Fruit fly (Drosophila melanogaster) S2 (cell line): ENCODE results near the gene CG31300.

Experiments
- CG8478 ChIP-seq: fragments of >200 bp; optimal IDR thresholded peaks from 2 replicates; lab custom pipeline; 2018
- CTCF ChIP-seq, 2 experiments: fragments of >200 bp; optimal IDR thresholded peaks; 2 replicates each; lab custom pipeline; 2018

The CG31300 gene

DNA sequence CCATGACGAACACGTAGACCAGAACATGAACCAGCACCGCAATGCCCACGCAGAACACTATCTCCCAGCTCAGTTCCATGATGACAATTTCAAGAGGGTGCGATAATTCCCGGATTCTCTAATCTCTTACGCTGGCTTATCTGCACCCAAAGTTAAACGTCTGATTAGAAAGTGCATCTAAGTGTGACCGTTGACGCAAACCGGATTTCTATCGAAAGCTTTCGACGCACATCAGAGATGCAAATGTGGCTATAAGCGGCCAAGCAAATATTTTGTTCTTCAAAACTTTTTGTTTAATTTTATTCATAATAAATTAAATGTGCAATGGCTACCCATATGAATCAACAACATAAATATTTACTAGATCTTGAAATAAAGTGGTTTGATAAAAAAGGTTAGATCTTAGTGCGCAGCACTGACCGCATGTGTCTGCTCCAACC is 21.1 kb upstream of the CG31300 start, which contains the start of the genes Kdsr and CG11858:
Kdsr (minus strand) TSS at position 177 of the 440 bp plus-strand sequence.
CG11858 (plus strand) TSS at position 420 of the 440 bp plus-strand sequence.
- TF ChIP-seq CTCF (optimal IDR thresholded peaks at IDR 0.05; lab: Kevin White, UChicago) (no peak), CG8478 (lab: Kevin White, UChicago) (no peak)

- no peak for TF ChIP-seq CG8478 (lab: Kevin White, UChicago)
- peak; percentile 0 to 51 for TF ChIP-seq CTCF (optimal IDR thresholded peaks at IDR 0.05; lab: Kevin White, UChicago)
These were observed 17.7 kb upstream of the CG31300 start, which contains the start of the genes GlnRS and RIOK2 for dm6 chr3R:25265589-25266201. Gene GlnRS, minus strand, starts transcription at chr3R:25265721. Gene RIOK2, plus strand, starts transcription at chr3R:25265844.

DNA sequence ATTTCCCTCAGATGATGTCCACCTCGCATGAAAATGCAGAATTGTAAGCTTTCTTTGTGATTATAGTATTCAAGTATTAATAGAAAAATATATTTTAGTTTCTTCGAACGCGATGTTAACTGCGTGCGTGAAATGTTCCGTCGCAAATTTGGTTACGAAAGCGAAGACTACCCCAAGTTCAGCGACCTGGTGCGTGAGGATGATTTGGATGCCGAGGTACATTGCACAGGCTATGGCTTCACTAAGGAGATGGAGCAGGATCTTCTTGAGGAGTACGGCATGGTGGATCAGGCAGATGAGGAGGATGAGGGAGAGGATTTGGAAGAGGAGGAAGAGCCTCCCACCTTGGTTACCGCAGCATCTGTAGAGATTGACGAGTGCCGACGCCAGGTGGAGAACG is 16.7 kb upstream of the CG31300 start:
- TF ChIP-seq CG8478 (lab: Kevin White, UChicago) (no peak), CTCF (optimal IDR thresholded peaks at IDR 0.05; lab: Kevin White, UChicago) (no peak)

DNA sequence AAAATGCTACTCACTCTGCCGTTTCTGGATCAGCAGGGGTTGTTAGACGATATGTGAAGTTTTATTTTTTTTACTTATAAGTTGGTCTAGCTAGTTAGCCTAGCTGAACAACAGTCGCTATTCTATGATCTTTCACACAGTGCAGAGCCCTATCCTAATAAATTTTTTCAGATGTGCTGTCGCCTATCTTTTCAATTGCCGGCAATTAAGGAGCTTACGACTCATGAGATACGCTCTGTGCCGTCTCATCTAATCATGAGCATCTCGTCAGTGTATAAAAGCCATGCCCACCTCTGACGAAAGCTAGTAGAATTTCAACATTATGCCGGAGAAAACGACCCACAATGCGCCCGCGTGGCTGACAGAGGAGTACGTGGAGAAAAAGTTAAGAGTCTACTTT is 13.5 kb upstream of the CG31300 start, which contains the start of the genes CG11889 and CG11891:
CG11889 (plus strand) TSS at position 301 of the 400 bp plus-strand sequence.
CG11891 (plus strand) TSS at position 301 of the 400 bp plus-strand sequence.
- no peak for TF ChIP-seq CTCF (optimal IDR thresholded peaks at IDR 0.05; lab: Kevin White, UChicago)
- no peak for TF ChIP-seq CG8478 (lab: Kevin White, UChicago)

DNA sequence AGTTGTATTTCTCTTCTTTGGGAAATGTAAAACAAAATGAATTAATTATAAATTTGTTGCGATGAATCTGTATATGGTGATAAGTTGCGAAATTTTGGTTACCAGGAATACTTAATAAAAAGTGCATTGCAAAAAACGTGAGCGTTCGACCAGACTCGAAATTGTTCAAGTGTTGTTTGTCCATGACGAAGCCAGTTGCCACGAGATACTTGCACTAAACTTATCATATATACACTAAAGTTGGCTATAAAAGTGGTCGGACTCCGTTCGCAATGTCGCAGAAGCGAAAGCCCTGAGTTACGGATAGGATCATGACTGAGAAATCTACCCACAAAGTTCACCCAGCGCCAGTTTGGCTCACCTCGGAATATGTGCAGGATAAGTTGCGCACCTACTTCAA is 9.9 kb upstream of the CG31300 start, which contains the start of gene CG11878:
CG11878 (plus strand) TSS at position 301 of the 400 bp plus-strand sequence.
- TF ChIP-seq CTCF (optimal IDR thresholded peaks at IDR 0.05; lab: Kevin White, UChicago) = no peak
- TF ChIP-seq CG8478 (lab: Kevin White, UChicago) = no peak

- TF ChIP-seq CTCF (optimal IDR thresholded peaks at IDR 0.05; lab: Kevin White, UChicago) (no peak), CG8478 (lab: Kevin White, UChicago) (no peak)
These were observed 8.1 kb upstream of the CG31300 start for dm6 chr3R:25275276-25275675.

DNA sequence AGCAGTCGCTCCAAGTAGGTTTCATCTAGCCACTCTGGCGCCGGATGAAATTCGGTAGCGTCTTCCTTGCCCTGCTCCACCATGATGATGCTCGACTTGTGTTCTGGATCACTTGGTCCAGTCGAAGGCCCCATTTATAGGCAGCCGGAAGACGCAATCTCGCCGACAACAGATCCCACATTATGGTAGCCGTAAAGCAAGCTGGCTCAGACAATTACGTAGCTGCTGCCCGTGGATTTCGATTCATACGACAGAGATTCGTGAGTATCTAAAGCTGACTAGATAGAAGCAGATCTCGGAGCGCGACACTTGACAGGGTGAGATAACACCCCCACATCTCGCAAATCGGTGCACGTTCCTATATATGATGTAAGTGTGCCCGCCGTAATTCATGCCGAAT is 6.3 kb upstream of the CG31300 start, which contains the start of gene CG10513:
CG10513 (minus strand) TSS at position 101 of the 400 bp plus-strand sequence.
- no peak for TF ChIP-seq CG8478 (lab: Kevin White, UChicago)
- TF ChIP-seq CTCF (optimal IDR thresholded peaks at IDR 0.05; lab: Kevin White, UChicago) = no peak

- TF ChIP-seq CG8478 (lab: Kevin White, UChicago) (no peak), CTCF (optimal IDR thresholded peaks at IDR 0.05; lab: Kevin White, UChicago) (no peak)
These were observed 3.5 kb upstream of the CG31300 start, which contains the start of gene CG10514 for dm6 chr3R:25279796-25280350. Gene CG10514, minus strand, starts transcription at chr3R:25279846.

DNA sequence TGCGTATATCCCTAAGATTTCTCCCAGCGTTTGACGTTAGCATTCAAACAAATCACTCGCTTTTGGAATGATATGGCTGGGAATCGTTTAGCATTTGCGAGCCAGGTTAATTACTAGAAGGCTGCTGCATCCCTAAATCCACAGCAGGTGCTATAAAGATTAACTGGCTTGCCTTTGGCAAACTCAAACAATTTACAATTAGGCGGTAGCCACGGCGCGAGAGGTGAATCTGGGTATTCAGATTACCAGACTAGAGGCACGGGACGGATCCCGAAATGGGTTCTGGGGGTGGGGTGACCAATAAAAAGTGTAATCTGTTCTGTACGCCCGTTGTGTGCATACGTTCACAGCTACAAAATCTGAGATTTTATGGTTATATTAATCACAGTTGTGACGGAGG is 2.3 kb upstream of the CG31300 start, which contains the start of gene CG11892:
CG11892 (plus strand) TSS at position 384 of the 400 bp plus-strand sequence.
- TF ChIP-seq CTCF (optimal IDR thresholded peaks at IDR 0.05; lab: Kevin White, UChicago) (no peak), CG8478 (lab: Kevin White, UChicago) (no peak)

DNA sequence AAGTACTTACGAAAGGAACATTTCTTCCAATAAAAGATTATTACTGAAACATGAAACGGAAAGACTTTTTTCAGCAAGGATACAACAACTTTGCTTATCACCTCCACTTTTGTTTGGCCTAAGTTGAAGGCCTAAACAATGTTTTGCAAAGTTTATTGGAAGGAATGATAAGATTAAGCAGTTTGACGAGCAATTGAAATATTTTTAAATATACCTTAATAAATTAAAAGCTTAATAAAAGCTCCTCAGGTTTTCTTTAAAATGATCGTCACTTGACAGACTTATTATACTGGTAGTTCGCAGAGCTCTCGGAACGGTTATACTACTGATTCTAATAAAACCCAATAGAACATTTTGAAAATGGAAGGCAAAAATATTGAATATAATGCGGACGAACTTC is 1.8 kb downstream of the CG31300 start, which contains the start of gene CG31104:
CG31104 (plus strand) TSS at position 301 of the 400 bp plus-strand sequence.
- TF ChIP-seq CTCF (optimal IDR thresholded peaks at IDR 0.05; lab: Kevin White, UChicago) = no peak
- no peak for TF ChIP-seq CG8478 (lab: Kevin White, UChicago)

- TF ChIP-seq CG8478 (lab: Kevin White, UChicago) (no peak), CTCF (optimal IDR thresholded peaks at IDR 0.05; lab: Kevin White, UChicago) (no peak)
These were observed 3.7 kb downstream of the CG31300 start, which contains the start of gene CG13658 for dm6 chr3R:25287128-25287527. Gene CG13658, plus strand, starts transcription at chr3R:25287474.

DNA sequence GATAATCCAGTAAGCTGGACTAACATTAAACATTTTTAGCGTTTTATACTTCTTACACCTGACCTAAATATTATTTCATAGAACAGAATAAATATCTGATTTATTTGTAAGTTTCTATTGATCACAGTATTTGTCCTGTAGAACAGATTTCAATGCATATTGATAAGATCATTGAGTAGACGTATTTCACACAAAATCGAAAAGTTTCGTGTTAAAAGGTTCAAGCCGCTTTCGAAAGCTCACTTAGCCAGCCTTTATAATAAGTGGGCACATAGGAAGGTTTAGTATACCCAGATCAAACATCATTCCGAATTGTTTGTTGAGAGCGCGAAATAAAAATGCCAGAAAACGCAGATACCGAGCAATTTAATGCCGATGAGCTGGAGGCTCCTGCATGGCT is 6.2 kb downstream of the CG31300 start, which contains the start of gene CG11893:
CG11893 (plus strand) TSS at position 301 of the 400 bp plus-strand sequence.
- no peak for TF ChIP-seq CG8478 (lab: Kevin White, UChicago)
- no peak for TF ChIP-seq CTCF (optimal IDR thresholded peaks at IDR 0.05; lab: Kevin White, UChicago)

dm6 chr3R:25292864-25293284 is 9.5 kb downstream of the CG31300 start, which contains the start of gene CG31098:
Gene CG31098, minus strand, starts transcription at chr3R:25292977.
- TF ChIP-seq CG8478 (lab: Kevin White, UChicago) (no peak), CTCF (optimal IDR thresholded peaks at IDR 0.05; lab: Kevin White, UChicago) (no peak)

DNA sequence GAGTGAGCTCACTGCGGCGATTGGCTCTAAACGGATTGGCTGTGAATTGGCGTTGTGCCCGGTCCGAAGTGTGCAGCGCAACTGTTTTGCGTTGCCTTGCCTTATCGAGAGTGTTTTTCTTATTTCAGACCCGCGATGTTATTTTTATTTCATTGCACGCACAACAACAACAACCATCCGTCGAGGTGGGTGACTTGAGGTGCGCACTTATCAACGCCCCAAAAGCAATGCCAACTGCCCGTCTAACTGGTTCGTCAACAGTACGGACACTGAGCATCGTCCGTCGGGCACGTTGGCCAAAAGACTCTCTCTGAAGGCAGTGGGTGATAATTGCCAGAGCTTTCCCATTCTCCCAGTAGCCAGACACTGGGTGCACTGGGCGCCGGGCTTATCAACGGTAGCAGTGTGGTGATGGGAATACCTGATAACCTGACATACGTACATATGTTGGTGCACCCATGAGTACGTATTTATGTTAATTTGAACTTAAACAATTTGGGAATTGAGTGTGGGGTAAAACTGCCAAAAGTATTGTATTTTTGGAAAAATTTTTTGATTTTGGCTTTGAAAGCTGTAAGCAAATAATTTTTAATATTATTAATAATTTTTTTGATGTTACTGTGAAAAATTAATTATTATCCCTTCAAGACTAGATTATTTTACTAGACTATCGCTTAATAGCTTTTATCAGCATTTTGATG is 12.1 kb downstream of the CG31300 start, which contains the start of gene CG31102:
CG31102 (minus strand) TSS at position 275 of the 701 bp plus-strand sequence.
- TF ChIP-seq CTCF (optimal IDR thresholded peaks at IDR 0.05; lab: Kevin White, UChicago) (no peak), CG8478 (lab: Kevin White, UChicago) (no peak)
